Fruit fly (Drosophila melanogaster) whole organism, embryonic: ENCODE results near the gene CG43332.

ENCODE experiments used
- Blimp-1 ChIP-seq: fragments of 200-800 bp; sonication (Bioruptor generic); optimal IDR thresholded peaks from 3 replicates; lab custom pipeline; 2018; ENCODE audit warnings: missing biosample characterization, missing genetic modification characterization, mild to moderate bottlenecking, moderate library complexity, missing genetic modification reagents
- C15 ChIP-seq: fragments of 200-800 bp; sonication (Bioruptor generic); IDR thresholded peaks from 3 replicates; pipeline ENCODE4 v1.3.6; 2022; ENCODE audit warnings: missing biosample characterization, missing genetic modification characterization
- CG11247 ChIP-seq: fragments of 200-800 bp; sonication (Bioruptor generic); IDR thresholded peaks from 2 replicates; pipeline ENCODE4 v1.3.6; 2022; ENCODE audit warnings: missing biosample characterization, missing genetic modification characterization
- CG15269 ChIP-seq: fragments of 200-800 bp; sonication (Bioruptor generic); optimal IDR thresholded peaks from 2 replicates; lab custom pipeline; 2018; ENCODE audit warnings: missing biosample characterization, mild to moderate bottlenecking, missing genetic modification characterization, moderate library complexity
- CG2199 ChIP-seq: fragments of 200-800 bp; sonication (Bioruptor generic); IDR thresholded peaks from 3 replicates; pipeline ENCODE4 v1.3.6; 2022; ENCODE audit warnings: missing biosample characterization, missing genetic modification characterization
- CG32767 ChIP-seq: fragments of 200-800 bp; sonication (Bioruptor generic); IDR thresholded peaks from 2 replicates; pipeline ENCODE4 v1.3.6; 2022; ENCODE audit warnings: missing biosample characterization, missing genetic modification characterization
- CG4360 ChIP-seq: fragments of 200-800 bp; sonication (Bioruptor generic); IDR thresholded peaks from 2 replicates; pipeline ENCODE4 v1.3.6; 2022; ENCODE audit warnings: missing biosample characterization, missing genetic modification characterization
- CG4820 ChIP-seq: fragments of 200-800 bp; sonication (Bioruptor generic); optimal IDR thresholded peaks from 3 replicates; lab custom pipeline; 2016; ENCODE audit warnings: missing biosample characterization, missing genetic modification characterization
- CG6654 ChIP-seq: fragments of 200-800 bp; sonication (Bioruptor generic); optimal IDR thresholded peaks from 2 replicates; lab custom pipeline; 2017; ENCODE audit warnings: missing biosample characterization, mild to moderate bottlenecking, missing genetic modification characterization
- CG7357 ChIP-seq: fragments of 200-800 bp; sonication (Bioruptor generic); IDR thresholded peaks from 3 replicates; pipeline ENCODE4 v1.3.6; 2022; ENCODE audit warnings: missing biosample characterization, missing genetic modification characterization
- CG7372 ChIP-seq: fragments of 200-800 bp; sonication (Bioruptor generic); IDR thresholded peaks from 2 replicates; pipeline ENCODE4 v1.3.6; 2022; ENCODE audit warnings: missing biosample characterization, missing genetic modification characterization
- CG7839 ChIP-seq: fragments of 200-800 bp; sonication (Bioruptor generic); optimal IDR thresholded peaks from 3 replicates; lab custom pipeline; 2018; ENCODE audit warnings: missing biosample characterization, mild to moderate bottlenecking, missing genetic modification characterization, moderate library complexity
- CG8359 ChIP-seq: fragments of 200-800 bp; sonication (Bioruptor generic); optimal IDR thresholded peaks from 2 replicates; lab custom pipeline; 2017; ENCODE audit warnings: missing biosample characterization, mild to moderate bottlenecking, missing genetic modification characterization, borderline replicate concordance
- CTCF ChIP-seq: fragments of 200-800 bp; sonication (Bioruptor generic); optimal IDR thresholded peaks from 2 replicates; lab custom pipeline; 2017; ENCODE audit warnings: missing biosample characterization, mild to moderate bottlenecking, missing genetic modification characterization, moderate library complexity
- Dip2 ChIP-seq: fragments of 200-800 bp; sonication (Bioruptor generic); IDR thresholded peaks from 2 replicates; pipeline ENCODE4 v1.3.6; 2022; ENCODE audit warnings: missing biosample characterization, missing genetic modification characterization
- Hr78 ChIP-seq, 2 experiments: fragments of 200-800 bp in 1 of 2; fragments of >200 bp in 1 of 2; sonication (Bioruptor generic) in 1 of 2; optimal IDR thresholded peaks; 2 replicates each; lab custom pipeline; 2017 to 2019; ENCODE audit warnings: missing biosample characterization in 2 of 2, missing genetic modification characterization in 2 of 2, mild to moderate bottlenecking in 1 of 2, moderate library complexity in 1 of 2
- Med ChIP-seq: fragments of 200-800 bp; sonication (Bioruptor generic); peaks from one replicate; lab custom pipeline; 2016; ENCODE audit warnings: missing biosample characterization, missing genetic modification characterization, mild to moderate bottlenecking, inconsistent platforms, moderate library complexity
- Ssrp ChIP-seq: fragments of 200-800 bp; sonication (Bioruptor generic); optimal IDR thresholded peaks from 2 replicates; lab custom pipeline; 2018; ENCODE audit warnings: missing biosample characterization, mild to moderate bottlenecking, missing genetic modification characterization, moderate library complexity
- abd-A ChIP-seq: fragments of 200-800 bp; sonication (Bioruptor generic); optimal IDR thresholded peaks from 3 replicates; lab custom pipeline; 2019; ENCODE audit warnings: missing biosample characterization, mild to moderate bottlenecking, missing genetic modification characterization, moderate library complexity
- bsh ChIP-seq, 2 experiments: fragments of 200-800 bp; sonication (Bioruptor generic); optimal IDR thresholded peaks; 2 replicates each; lab custom pipeline; 2017 to 2018; ENCODE audit warnings: mild to moderate bottlenecking in 2 of 2, missing biosample characterization in 2 of 2, missing genetic modification characterization in 2 of 2, moderate library complexity in 1 of 2
- chn ChIP-seq: fragments of 200-800 bp; sonication (Bioruptor generic); optimal IDR thresholded peaks from 2 replicates; lab custom pipeline; 2016; ENCODE audit warnings: missing biosample characterization, missing genetic modification characterization
- dmrt11E ChIP-seq: fragments of 200-800 bp; sonication (Bioruptor generic); optimal IDR thresholded peaks from 3 replicates; lab custom pipeline; 2018; ENCODE audit warnings: missing biosample characterization, mild to moderate bottlenecking, missing genetic modification characterization, moderate library complexity
- dpn ChIP-seq, 2 experiments: fragments of 200-800 bp; sonication (Bioruptor generic); optimal IDR thresholded peaks; 3 replicates each; lab custom pipeline; 2016; ENCODE audit warnings: missing biosample characterization in 2 of 2, missing genetic modification characterization in 2 of 2
- eve ChIP-seq, 2 experiments: fragments of >200 bp; optimal IDR thresholded peaks; 2 replicates each; lab custom pipeline; 2017; ENCODE audit warnings: missing biosample characterization in 2 of 2, missing genetic modification characterization in 2 of 2
- ftz-f1 ChIP-seq: fragments of 200-800 bp; sonication (Bioruptor generic); optimal IDR thresholded peaks from 2 replicates; lab custom pipeline; 2016; ENCODE audit warnings: missing biosample characterization, missing genetic modification characterization
- grau ChIP-seq: fragments of 200-800 bp; optimal IDR thresholded peaks from 3 replicates; lab custom pipeline; 2019; ENCODE audit warnings: missing biosample characterization, mild to moderate bottlenecking, missing genetic modification characterization, moderate library complexity
- lola ChIP-seq, 3 experiments: fragments of >200 bp in 2 of 3; fragments of 200-800 bp in 1 of 3; sonication (Bioruptor generic) in 1 of 3; optimal IDR thresholded peaks; 2 replicates each; lab custom pipeline; 2017 to 2019; ENCODE audit warnings: missing biosample characterization in 3 of 3, missing genetic modification characterization in 3 of 3, mild to moderate bottlenecking in 1 of 3, moderate library complexity in 1 of 3
- pb ChIP-seq: fragments of 200-800 bp; sonication (Bioruptor generic); optimal IDR thresholded peaks from 3 replicates; lab custom pipeline; 2016; ENCODE audit warnings: missing biosample characterization, missing genetic modification characterization
- sd ChIP-seq: fragments of 200-800 bp; sonication (Bioruptor generic); optimal IDR thresholded peaks from 3 replicates; lab custom pipeline; 2018; ENCODE audit warnings: missing biosample characterization, mild to moderate bottlenecking, missing genetic modification characterization, moderate library complexity
- sqz ChIP-seq: fragments of 200-800 bp; sonication (Bioruptor generic); optimal IDR thresholded peaks from 3 replicates; lab custom pipeline; 2018; ENCODE audit warnings: missing biosample characterization, mild to moderate bottlenecking, missing genetic modification characterization
- stc ChIP-seq: fragments of 200-800 bp; sonication (Bioruptor generic); IDR thresholded peaks from 2 replicates; pipeline ENCODE4 v1.3.6; 2022; ENCODE audit warnings: missing biosample characterization, missing genetic modification characterization
- stwl ChIP-seq: fragments of 200-800 bp; sonication (Bioruptor generic); optimal IDR thresholded peaks from 3 replicates; lab custom pipeline; 2018; ENCODE audit warnings: missing biosample characterization, mild to moderate bottlenecking, missing genetic modification characterization, moderate library complexity
- wor ChIP-seq: fragments of 200-800 bp; sonication (Bioruptor generic); IDR thresholded peaks from 2 replicates; pipeline ENCODE4 v1.3.6; 2022; ENCODE audit warnings: missing biosample characterization, missing genetic modification characterization

Gene CG43332

DNA sequence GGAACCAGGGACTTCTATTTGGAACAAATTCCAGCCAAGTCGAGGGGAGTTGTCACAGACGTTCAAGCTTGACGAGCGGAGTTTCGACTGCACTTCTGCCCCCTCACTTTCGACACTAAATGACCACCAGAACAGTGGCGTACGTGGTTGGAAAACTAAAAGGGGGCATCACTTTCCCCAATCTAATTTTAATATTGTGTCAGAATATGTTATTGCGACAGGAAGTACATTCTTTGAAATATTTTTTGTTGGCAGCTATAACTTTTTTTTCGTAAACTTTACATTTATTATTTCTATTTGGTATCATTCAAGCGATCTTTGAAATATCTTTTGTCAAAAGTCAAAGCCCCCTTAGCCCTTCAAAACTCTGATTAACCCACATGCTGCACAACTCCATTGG is 49.7 kb upstream of the CG43332 start (continued):
- TF ChIP-seq ftz-f1 (GFP tag; lab: Kevin White, UChicago) (no peak), Med (GFP tag; lab: Kevin White, UChicago) (peak; percentile 54), bsh (GFP tag; optimal IDR thresholded peaks at IDR 0.05; lab: Kevin White, UChicago) (peak in 1 of 2 experiments; percentile 76), CG4820 (GFP tag; lab: Kevin White, UChicago) (peak; percentile 8), Ssrp (tag; lab: Kevin White, UChicago) (peak; percentile 33), chn (GFP tag; lab: Kevin White, UChicago) (peak; percentile 30), CG7839 (tag; lab: Kevin White, UChicago) (peak; percentile 35), CG11247 (no peak), wor (GFP tag; lab: Robert Waterston, UW) (0 out of 2 replicates have a peak, but pooled peaks have one; percentile 15), lola (GFP tag; optimal IDR thresholded peaks at IDR 0.05; lab: Kevin White, UChicago) (peak in 1 of 3 experiments; percentile 52), CG32767 (GFP tag; lab: Robert Waterston, UW) (0 out of 2 replicates have a peak, but pooled peaks have one; percentile 30), CG8359 (GFP tag; lab: Kevin White, UChicago) (no peak), Hr78 (GFP tag; optimal IDR thresholded peaks at IDR 0.05; lab: Kevin White, UChicago) (peak in 1 of 2 experiments; percentile 6), dmrt11E (peak; percentile 45), Blimp-1 (GFP tag; lab: Kevin White, UChicago) (peak; percentile 86), CG6654 (peak; percentile 27), grau (tag; lab: Kevin White, UChicago) (peak; percentile 33), pb (GFP tag; lab: Kevin White, UChicago) (no peak)

DNA sequence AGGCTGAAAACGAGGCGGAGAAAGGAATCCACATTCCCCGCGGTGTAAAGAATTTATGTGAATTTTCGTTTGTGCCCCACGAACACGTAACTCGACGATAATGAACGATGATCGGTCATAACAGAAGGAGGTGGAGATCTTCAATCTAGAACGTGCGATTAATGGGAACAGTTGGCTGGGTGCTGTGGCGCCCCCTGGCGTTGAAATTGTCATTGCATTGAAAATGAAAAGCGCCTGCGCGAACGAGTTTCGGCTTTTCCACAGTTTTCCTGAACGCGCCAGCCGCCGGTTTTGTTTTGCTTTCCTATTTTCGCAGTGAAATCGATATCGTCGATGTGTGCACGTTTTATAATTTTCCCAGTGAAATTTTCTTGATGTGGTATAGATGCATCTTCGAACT is 48.3 kb upstream of the CG43332 start:
- peak; percentile 23 for TF ChIP-seq stwl
- TF ChIP-seq stc (GFP tag; lab: Robert Waterston, UW): no peak
- TF ChIP-seq Dip2 (GFP tag; lab: Robert Waterston, UW): 0 out of 2 replicates have a peak, but pooled peaks have one; percentile 31
- TF ChIP-seq CG2199 (GFP tag; lab: Robert Waterston, UW): peak; percentile 32; the same call in 1 of the 3 replicates
- peak; percentile 55 for TF ChIP-seq sd (tag; lab: Kevin White, UChicago)
- no peak for TF ChIP-seq CG15269 (tag; lab: Kevin White, UChicago)
- TF ChIP-seq CTCF (GFP tag; lab: Kevin White, UChicago): peak; percentile 90
- TF ChIP-seq CG7357: no peak

DNA sequence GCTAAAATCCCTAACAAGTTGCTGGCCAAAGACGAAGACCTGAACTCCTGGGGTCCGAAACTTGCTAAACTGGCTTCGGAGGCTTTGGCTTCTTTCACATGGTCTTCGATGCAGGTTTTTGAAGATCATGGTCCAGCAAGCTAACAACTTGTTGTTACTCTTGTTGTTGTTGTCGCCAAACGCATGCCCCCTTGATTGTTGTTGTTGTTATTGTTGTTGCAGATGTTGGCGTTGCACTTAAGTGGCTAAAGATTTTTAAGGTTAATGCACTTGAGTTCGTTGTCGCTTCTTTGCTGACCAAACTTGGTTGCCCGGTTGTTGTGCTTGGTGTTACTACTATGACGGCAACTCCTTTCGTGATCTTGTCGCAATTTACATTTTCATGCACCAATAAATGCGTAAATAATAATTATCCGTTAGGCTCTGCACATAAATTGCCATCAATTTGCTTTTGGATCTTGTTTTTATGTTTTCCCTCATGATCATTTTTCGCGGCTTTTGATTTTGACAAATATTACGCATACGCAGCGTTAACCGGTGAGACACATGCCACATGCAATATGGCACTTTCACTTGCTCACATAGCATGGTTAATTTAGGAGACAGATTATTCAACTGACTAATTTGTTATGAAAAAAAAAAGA is 44.7 kb upstream of the CG43332 start:
- TF ChIP-seq dpn (GFP tag; optimal IDR thresholded peaks at IDR 0.05; lab: Kevin White, UChicago) (no peak), CG4360 (GFP tag; lab: Robert Waterston, UW) (peak; percentile 58), eve (GFP tag; optimal IDR thresholded peaks at IDR 0.05; lab: Kevin White, UChicago) (peak in 1 of 2 experiments; percentile 53), CG7372 (GFP tag; lab: Robert Waterston, UW) (peak; percentile 48; the same call in 1 of the 2 replicates)

DNA sequence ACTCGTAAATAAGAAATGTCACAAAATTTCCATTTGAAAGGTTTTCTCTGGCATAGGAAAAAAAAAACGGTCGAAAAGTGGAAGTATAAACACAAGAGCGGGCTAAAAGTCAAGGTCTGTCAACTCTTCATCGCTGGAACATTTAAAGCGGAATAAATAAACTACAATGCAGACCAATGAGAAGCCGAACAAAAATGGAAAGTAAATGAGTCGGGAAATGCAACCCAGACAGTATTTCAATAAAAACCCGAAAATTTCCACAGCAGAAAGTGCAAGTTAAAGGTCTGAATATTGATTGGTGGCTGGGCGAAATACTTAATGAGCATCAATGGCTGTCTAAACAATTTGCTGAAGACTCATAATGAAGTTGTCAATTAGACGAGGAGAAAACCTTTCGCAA is 44.1 kb upstream of the CG43332 start:
- TF ChIP-seq abd-A (tag; lab: Kevin White, UChicago) (peak; percentile 17), sqz (GFP tag; lab: Kevin White, UChicago) (peak; percentile 69), Hr78 (GFP tag; optimal IDR thresholded peaks at IDR 0.05; lab: Kevin White, UChicago) (peak in 1 of 2 experiments; percentile 46), eve (GFP tag; optimal IDR thresholded peaks at IDR 0.05; lab: Kevin White, UChicago) (peak in 1 of 2 experiments; percentile 30), C15 (GFP tag; lab: Robert Waterston, UW) (no peak), Blimp-1 (GFP tag; lab: Kevin White, UChicago) (peak; percentile 97)
